Worm (Caenorhabditis elegans) whole organism, early embryonic: ENCODE measurements around the gene BE10.1.

Source experiments
- F13C5.2 ChIP-seq: sonication (generic microtip); optimal IDR thresholded peaks from 2 replicates; lab custom pipeline; 2017; ENCODE audit warnings: mild to moderate bottlenecking, missing genetic modification characterization, inconsistent platforms, missing compliant biosample characterization
- ets-7 ChIP-seq: sonication (generic microtip); optimal IDR thresholded peaks from 2 replicates; lab custom pipeline; 2016; ENCODE audit warnings: missing genotype, missing genetic modification characterization, missing compliant biosample characterization
- flt-1 ChIP-seq: fragments of 200-800 bp; sonication (Bioruptor generic); IDR thresholded peaks from 2 replicates; pipeline ENCODE4 v1.3.6; 2022; ENCODE audit warnings: missing genetic modification characterization, missing compliant biosample characterization
- hmbx-1 ChIP-seq: sonication (generic microtip); optimal IDR thresholded peaks from 2 replicates; lab custom pipeline; 2016; ENCODE audit warnings: mild to moderate bottlenecking, missing genetic modification characterization, missing compliant biosample characterization
- sea-1 ChIP-seq: fragments of 200-800 bp; sonication (Bioruptor generic); conservative IDR thresholded peaks from 2 replicates; pipeline ENCODE4 v1.3.6; 2022; ENCODE audit warnings: missing genetic modification characterization, missing compliant biosample characterization

DNA sequence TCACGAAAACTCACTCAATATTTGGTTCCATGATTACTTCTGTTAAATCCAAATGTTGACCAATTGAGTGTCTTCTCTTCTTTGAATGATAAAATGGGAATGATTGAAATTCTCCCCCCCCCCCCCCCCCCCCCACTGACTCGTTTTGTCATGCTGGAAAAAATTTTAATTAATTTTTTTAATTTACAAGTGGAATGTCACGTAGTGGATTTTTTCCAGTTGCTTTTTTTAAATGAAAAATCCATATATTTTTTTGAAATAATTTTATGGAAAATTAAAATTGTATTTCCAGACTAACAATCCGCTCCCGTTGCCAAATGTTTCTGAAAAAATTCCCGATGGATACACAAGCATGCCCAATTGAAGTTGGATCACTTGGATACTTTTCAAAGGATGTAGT lies at the start of gene BE10.1:
- TF ChIP-seq hmbx-1 (tag; lab: Kevin White, UChicago) (no peak), flt-1 (GFP tag; lab: Robert Waterston, UW) (no peak), sea-1 (no peak), F13C5.2 (tag; lab: Kevin White, UChicago) (no peak), ets-7 (tag; lab: Kevin White, UChicago) (no peak)
